Fruit fly (Drosophila melanogaster): ENCODE data around the gene lectin-37Db.

Gene lectin-37Db

DNA sequence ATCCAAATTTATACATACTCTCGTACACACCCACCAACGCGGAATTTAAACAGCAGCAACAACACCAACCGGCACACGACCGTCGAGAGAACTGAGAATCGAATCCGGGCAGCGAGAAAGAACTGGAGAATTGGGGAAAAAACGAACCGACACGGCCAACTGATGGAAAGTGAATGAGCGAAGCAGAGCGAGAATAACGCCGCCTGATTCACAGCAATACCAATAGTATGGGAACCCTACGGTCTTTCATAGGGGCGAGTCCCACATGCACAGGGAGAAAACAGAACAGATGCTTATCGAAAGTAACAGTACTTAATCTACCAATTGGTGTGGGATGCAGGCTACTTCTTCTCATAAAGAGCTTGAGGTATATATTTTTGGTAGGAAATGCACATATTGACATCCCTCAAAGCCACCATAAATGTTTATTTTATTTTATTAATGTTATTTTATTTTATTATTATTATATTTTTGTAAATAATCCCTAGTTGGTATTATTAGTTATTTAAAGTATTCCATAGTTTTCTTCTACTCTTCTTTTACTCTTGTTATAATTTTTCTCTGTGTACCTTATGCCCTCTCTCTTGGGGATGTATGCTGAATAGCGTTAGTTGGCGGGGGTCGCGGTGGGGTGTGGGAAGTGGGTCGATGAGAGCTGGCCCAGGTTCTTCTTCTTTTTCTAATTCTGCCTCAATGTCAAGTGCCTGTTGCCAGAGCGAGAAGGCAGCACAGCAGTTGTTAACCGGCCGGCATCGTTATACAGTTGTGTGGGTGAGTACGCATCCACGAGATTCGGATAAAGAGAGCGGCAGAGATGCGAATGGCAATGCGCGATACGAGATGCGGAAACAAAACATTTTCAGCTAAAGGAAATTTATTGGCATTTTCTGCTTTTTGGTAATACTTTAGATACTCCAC is 20.3 kb upstream of the lectin-37Db start, which contains the start of gene CG17544:
CG17544 (minus strand) TSS at position 177 of the 918 bp plus-strand sequence.
- TF ChIP-seq CG5204 (GFP tag; optimal IDR thresholded peaks at IDR 0.05) = peak; percentile 41
- peak; percentile 88 for TF ChIP-seq CG12768 (GFP tag; optimal IDR thresholded peaks at IDR 0.05)
- peak; percentile 41 for TF ChIP-seq Crg-1 (GFP tag; optimal IDR thresholded peaks at IDR 0.05)
- peak; percentile 62 for TF ChIP-seq tj (GFP tag; optimal IDR thresholded peaks at IDR 0.05)
- TF ChIP-seq CG7101 (tag; optimal IDR thresholded peaks at IDR 0.05) = peak; percentile 74
- no peak for TF ChIP-seq Mnt (GFP tag; optimal IDR thresholded peaks at IDR 0.05)
- peak; percentile 26 for TF ChIP-seq Hr96 (GFP tag; optimal IDR thresholded peaks at IDR 0.05)
- no peak for TF ChIP-seq Clk (GFP tag; optimal IDR thresholded peaks at IDR 0.05)
- no peak for TF ChIP-seq CG1620 (GFP tag; optimal IDR thresholded peaks at IDR 0.05)
- TF ChIP-seq ovo (GFP tag; optimal IDR thresholded peaks at IDR 0.05) = peak; percentile 20
- TF ChIP-seq pad (GFP tag; optimal IDR thresholded peaks at IDR 0.05) = peak; percentile 95
- peak; percentile 15 for TF ChIP-seq kay (GFP tag; ENCODE audit: borderline replicate concordance)
- peak; percentile 71 for TF ChIP-seq CG7045 (GFP tag; optimal IDR thresholded peaks at IDR 0.05)
- TF ChIP-seq CG14711 (tag; optimal IDR thresholded peaks at IDR 0.05) = peak; percentile 65
- peak; percentile 64 for TF ChIP-seq cic (GFP tag; optimal IDR thresholded peaks at IDR 0.05)
- no peak for TF ChIP-seq cnc (optimal IDR thresholded peaks at IDR 0.05)
- peak; percentile 57 for TF ChIP-seq CG33017 (tag; optimal IDR thresholded peaks at IDR 0.05)
- peak; percentile 86 for TF ChIP-seq CG11617 (GFP tag; optimal IDR thresholded peaks at IDR 0.05)
- TF ChIP-seq toe (GFP tag; optimal IDR thresholded peaks at IDR 0.05) = peak; percentile 49
- no peak for TF ChIP-seq bab1 (GFP tag; optimal IDR thresholded peaks at IDR 0.05)

DNA sequence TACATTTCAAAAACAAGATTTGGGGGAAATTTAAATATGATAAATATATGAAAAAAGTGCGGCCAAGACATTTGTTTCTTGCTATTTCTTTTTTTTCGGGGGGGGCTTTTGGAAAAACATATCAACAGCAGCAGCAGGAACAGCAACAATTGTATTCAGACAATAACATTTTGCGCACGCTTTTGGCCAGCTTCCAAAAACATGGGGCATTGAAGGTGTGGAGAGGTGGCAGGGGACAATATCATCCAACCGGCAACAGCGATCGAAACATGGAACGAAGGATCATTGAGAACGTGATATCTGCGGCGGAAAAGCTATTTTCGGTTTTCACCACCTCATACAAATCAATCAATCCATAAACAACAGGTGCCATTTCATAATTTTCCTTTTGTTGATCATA is 17.0 kb upstream of the lectin-37Db start:
- TF ChIP-seq CG7101 (tag; optimal IDR thresholded peaks at IDR 0.05) (no peak), CG5204 (GFP tag; optimal IDR thresholded peaks at IDR 0.05) (no peak), kay (GFP tag; ENCODE audit: borderline replicate concordance) (no peak), Crg-1 (GFP tag; optimal IDR thresholded peaks at IDR 0.05) (no peak), tj (GFP tag; optimal IDR thresholded peaks at IDR 0.05) (no peak), Hr96 (GFP tag; optimal IDR thresholded peaks at IDR 0.05) (no peak), Mnt (GFP tag; optimal IDR thresholded peaks at IDR 0.05) (no peak), CG33017 (tag; optimal IDR thresholded peaks at IDR 0.05) (no peak), CG11617 (GFP tag; optimal IDR thresholded peaks at IDR 0.05) (no peak), pad (GFP tag; optimal IDR thresholded peaks at IDR 0.05) (no peak)

DNA sequence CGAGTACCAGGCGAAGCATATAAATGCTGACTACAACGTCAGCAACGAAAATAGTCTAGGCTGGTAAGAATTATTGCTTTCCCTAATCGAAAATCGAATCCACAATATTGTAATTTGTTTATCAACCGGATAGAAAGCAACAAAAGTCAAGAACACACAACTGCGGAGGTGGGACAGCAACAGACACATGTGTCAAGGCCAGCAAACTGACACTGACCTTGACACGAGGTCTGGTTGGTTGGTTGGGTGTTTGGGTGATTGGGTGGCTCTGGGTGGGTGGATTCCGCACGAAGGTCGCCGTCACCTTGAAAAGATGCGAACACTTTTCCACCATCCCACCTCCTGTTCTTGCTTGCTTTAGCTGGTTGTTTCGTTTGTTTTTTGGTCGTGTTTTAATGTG is 16.2 kb upstream of the lectin-37Db start:
- TF ChIP-seq cnc (optimal IDR thresholded peaks at IDR 0.05) (no peak), CG7045 (GFP tag; optimal IDR thresholded peaks at IDR 0.05) (no peak), CG11617 (GFP tag; optimal IDR thresholded peaks at IDR 0.05) (no peak), toe (GFP tag; optimal IDR thresholded peaks at IDR 0.05) (no peak), Crg-1 (GFP tag; optimal IDR thresholded peaks at IDR 0.05) (no peak), kay (GFP tag; ENCODE audit: borderline replicate concordance) (no peak), Hr96 (GFP tag; optimal IDR thresholded peaks at IDR 0.05) (no peak), Mnt (GFP tag; optimal IDR thresholded peaks at IDR 0.05) (no peak), CG33017 (tag; optimal IDR thresholded peaks at IDR 0.05) (no peak), pad (GFP tag; optimal IDR thresholded peaks at IDR 0.05) (no peak), tj (GFP tag; optimal IDR thresholded peaks at IDR 0.05) (no peak), cic (GFP tag; optimal IDR thresholded peaks at IDR 0.05) (no peak), ovo (GFP tag; optimal IDR thresholded peaks at IDR 0.05) (no peak), CG5204 (GFP tag; optimal IDR thresholded peaks at IDR 0.05) (no peak)

DNA sequence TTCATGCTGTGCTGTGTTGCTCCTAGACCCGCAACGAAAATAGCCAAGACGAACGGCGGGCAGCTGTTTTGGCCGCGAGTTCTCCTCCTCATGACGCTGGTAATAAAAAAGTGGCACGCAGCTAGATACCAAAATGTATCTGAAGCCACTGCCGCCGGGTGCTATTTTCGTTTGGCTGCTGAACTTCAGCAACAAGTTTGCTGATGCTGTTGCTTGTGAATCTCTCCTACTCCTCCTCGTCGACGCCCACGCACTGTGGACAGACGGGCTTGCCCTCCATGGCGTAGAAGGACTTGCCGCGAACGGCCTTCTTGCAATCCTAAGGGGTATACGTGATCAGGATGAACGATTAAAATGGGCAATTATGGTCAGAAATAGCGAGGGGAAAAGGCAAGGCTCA is 15.5 kb upstream of the lectin-37Db start:
- TF ChIP-seq CG5204 (GFP tag; optimal IDR thresholded peaks at IDR 0.05) = no peak
- no peak for TF ChIP-seq CG7045 (GFP tag; optimal IDR thresholded peaks at IDR 0.05)
- TF ChIP-seq Clk (GFP tag; optimal IDR thresholded peaks at IDR 0.05) = no peak
- TF ChIP-seq cnc (optimal IDR thresholded peaks at IDR 0.05) = no peak
- TF ChIP-seq pad (GFP tag; optimal IDR thresholded peaks at IDR 0.05) = no peak
- no peak for TF ChIP-seq cic (GFP tag; optimal IDR thresholded peaks at IDR 0.05)
- TF ChIP-seq CG12768 (GFP tag; optimal IDR thresholded peaks at IDR 0.05) = no peak
- no peak for TF ChIP-seq Mnt (GFP tag; optimal IDR thresholded peaks at IDR 0.05)
- no peak for TF ChIP-seq CG33017 (tag; optimal IDR thresholded peaks at IDR 0.05)

DNA sequence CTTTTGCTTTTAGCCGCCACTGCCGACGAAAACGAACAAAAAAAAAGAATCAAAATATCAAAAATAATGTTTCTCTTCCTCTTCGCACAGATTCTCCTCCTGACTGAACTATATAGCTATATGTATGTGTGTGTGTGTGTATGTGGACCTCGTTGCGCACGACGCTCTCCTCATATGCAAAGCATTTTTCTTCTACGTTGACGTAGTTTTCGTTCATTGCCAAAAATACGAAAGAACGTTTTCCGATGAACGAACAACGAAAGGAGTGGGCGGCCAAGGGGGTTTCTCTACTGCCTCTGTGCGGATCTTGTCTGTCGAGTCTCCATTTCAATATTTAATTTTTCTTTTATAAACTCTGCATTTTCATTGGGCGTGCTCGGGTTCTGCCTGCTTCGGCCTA is 14.1 kb upstream of the lectin-37Db start:
- TF ChIP-seq ovo (GFP tag; optimal IDR thresholded peaks at IDR 0.05) = no peak
- no peak for TF ChIP-seq Crg-1 (GFP tag; optimal IDR thresholded peaks at IDR 0.05)
- TF ChIP-seq CG1620 (GFP tag; optimal IDR thresholded peaks at IDR 0.05) = no peak
- no peak for TF ChIP-seq CG12768 (GFP tag; optimal IDR thresholded peaks at IDR 0.05)
- TF ChIP-seq Mnt (GFP tag; optimal IDR thresholded peaks at IDR 0.05) = no peak
- no peak for TF ChIP-seq CG11617 (GFP tag; optimal IDR thresholded peaks at IDR 0.05)
- TF ChIP-seq pad (GFP tag; optimal IDR thresholded peaks at IDR 0.05) = no peak
- TF ChIP-seq toe (GFP tag; optimal IDR thresholded peaks at IDR 0.05) = no peak
- no peak for TF ChIP-seq cnc (optimal IDR thresholded peaks at IDR 0.05)
- no peak for TF ChIP-seq CG33017 (tag; optimal IDR thresholded peaks at IDR 0.05)
- TF ChIP-seq Clk (GFP tag; optimal IDR thresholded peaks at IDR 0.05) = no peak
- no peak for TF ChIP-seq CG7045 (GFP tag; optimal IDR thresholded peaks at IDR 0.05)
- TF ChIP-seq CG7101 (tag; optimal IDR thresholded peaks at IDR 0.05) = no peak
- TF ChIP-seq cic (GFP tag; optimal IDR thresholded peaks at IDR 0.05) = no peak
